Worm (Caenorhabditis elegans) whole organism, midembryonic: ENCODE data around the gene Y71H2B.2.

ENCODE experiments used
- cog-1 ChIP-seq: sonication (generic microtip); optimal IDR thresholded peaks from 2 replicates; lab custom pipeline; 2016; ENCODE audit warnings: missing genetic modification characterization, missing compliant biosample characterization
- klf-2 ChIP-seq: fragments of 200-800 bp; sonication (Bioruptor generic); conservative IDR thresholded peaks from 2 replicates; pipeline ENCODE4 v1.3.6; 2022; ENCODE audit warnings: missing genetic modification reagents, missing genetic modification characterization, missing compliant biosample characterization

- TF ChIP-seq cog-1 (tag; lab: Kevin White, UChicago), result no peak
- no peak for TF ChIP-seq klf-2 (GFP tag; lab: Robert Waterston, UW)
Observed at ce11 chrIII:2598491-2599065, 24.4 kb upstream of the Y71H2B.2 start.
